Fruit fly (Drosophila melanogaster): Measurements from ENCODE around the gene CG15278.

Gene CG15278

DNA sequence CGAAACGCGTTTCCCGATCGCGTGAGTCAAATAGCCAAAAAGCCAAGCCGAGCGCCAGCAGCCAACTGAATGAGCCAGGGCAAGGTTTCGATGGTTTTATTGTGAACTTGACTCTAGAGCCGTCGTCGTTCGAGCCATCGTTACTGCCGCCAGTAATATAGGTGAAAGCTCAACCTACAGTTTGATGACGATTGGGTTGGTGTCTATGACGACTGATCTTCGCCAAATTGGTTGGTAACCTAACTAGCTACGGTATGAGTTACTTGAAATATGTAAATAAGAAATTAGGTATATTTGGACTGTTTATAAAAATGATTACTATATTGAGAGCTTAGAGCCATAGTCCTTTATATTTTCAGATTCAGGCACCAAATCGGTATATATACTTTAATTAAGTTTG lies 24.5 kb downstream of the CG15278 start, which contains the start of gene CG15279:
Gene CG15279 (minus strand): TSS at position 72 of the 400 bp plus-strand sequence.
- no peak for TF ChIP-seq h (GFP tag; optimal IDR thresholded peaks at IDR 0.05)
- TF ChIP-seq Vsx2 (GFP tag; optimal IDR thresholded peaks at IDR 0.05; ENCODE audit: partially characterized antibody): no peak
- no peak for TF ChIP-seq N (GFP tag; optimal IDR thresholded peaks at IDR 0.05)
- no peak for TF ChIP-seq brk (GFP tag; optimal IDR thresholded peaks at IDR 0.05)
- TF ChIP-seq woc (GFP tag; optimal IDR thresholded peaks at IDR 0.05): no peak
- TF ChIP-seq GATAd (GFP tag; optimal IDR thresholded peaks at IDR 0.05): no peak
- peak; percentile 42 for TF ChIP-seq fru (GFP tag; optimal IDR thresholded peaks at IDR 0.05)

DNA sequence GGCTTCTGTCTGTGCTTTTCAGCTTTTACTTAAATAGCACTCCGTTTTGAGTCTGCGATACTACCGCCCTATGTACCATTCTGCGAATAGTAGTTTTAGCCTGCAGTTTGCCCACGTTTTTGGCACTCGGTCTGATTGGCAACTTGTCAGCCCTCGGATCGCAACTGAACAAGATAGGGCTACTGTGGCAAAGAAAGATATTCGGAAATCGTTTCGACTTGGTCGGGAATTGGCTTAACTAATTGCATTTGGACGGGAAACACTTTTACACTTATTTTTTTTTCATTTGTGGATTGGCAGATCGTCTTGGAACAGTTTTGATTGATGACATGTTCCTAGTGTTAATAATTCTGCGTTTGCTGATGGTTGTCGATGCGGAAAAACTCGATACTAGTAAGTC lies 34.1 kb downstream of the CG15278 start, which contains the start of gene CG42682:
Gene CG42682 (plus strand): TSS at position 301 of the 400 bp plus-strand sequence.
- no peak for TF ChIP-seq Dfd (GFP tag; optimal IDR thresholded peaks at IDR 0.05)

Measured in whole organism, wandering third instar larva.